Fruit fly (Drosophila melanogaster) whole organism, prepupa: Measurements from ENCODE around the gene CG4004.

ENCODE experiments used
- Blimp-1 ChIP-seq: fragments of 200-800 bp; sonication (Bioruptor generic); optimal IDR thresholded peaks from 3 replicates; lab custom pipeline; 2017; ENCODE audit warnings: missing biosample characterization, missing genetic modification characterization, mild to moderate bottlenecking, moderate library complexity, missing genetic modification reagents
- CG10669 ChIP-seq: fragments of 200-800 bp; sonication (Bioruptor generic); optimal IDR thresholded peaks from 3 replicates; lab custom pipeline; 2018; ENCODE audit warnings: missing biosample characterization, mild to moderate bottlenecking, missing genetic modification characterization, moderate library complexity
- CG11294 ChIP-seq: fragments of 200-800 bp; sonication (Bioruptor generic); IDR thresholded peaks from 2 replicates; pipeline ENCODE4 v1.3.6; 2022; ENCODE audit warnings: missing biosample characterization, missing genetic modification characterization
- CG11902 ChIP-seq: fragments of 200-800 bp; sonication (Bioruptor generic); optimal IDR thresholded peaks from 3 replicates; lab custom pipeline; 2016; ENCODE audit warnings: missing biosample characterization, missing genetic modification characterization
- CG15336 ChIP-seq: fragments of 200-800 bp; sonication (Bioruptor generic); IDR thresholded peaks from 2 replicates; pipeline ENCODE4 v1.3.6; 2022; ENCODE audit warnings: missing biosample characterization, missing genetic modification characterization
- CG1621 ChIP-seq: fragments of 200-800 bp; sonication (Bioruptor generic); optimal IDR thresholded peaks from 3 replicates; lab custom pipeline; 2018; ENCODE audit warnings: missing biosample characterization, mild to moderate bottlenecking, missing genetic modification characterization
- CG16779 ChIP-seq: fragments of 200-800 bp; sonication (Bioruptor generic); optimal IDR thresholded peaks from 3 replicates; lab custom pipeline; 2017; ENCODE audit warnings: missing biosample characterization, mild to moderate bottlenecking, missing genetic modification characterization
- CG3032 ChIP-seq: fragments of 200-800 bp; optimal IDR thresholded peaks from 2 replicates; lab custom pipeline; 2019; ENCODE audit warnings: missing biosample characterization, mild to moderate bottlenecking, missing genetic modification characterization, moderate library complexity
- CG32006 ChIP-seq: fragments of 200-800 bp; sonication (Bioruptor generic); optimal IDR thresholded peaks from 3 replicates; lab custom pipeline; 2017; ENCODE audit warnings: missing biosample characterization, mild to moderate bottlenecking, missing genetic modification characterization
- CG4318 ChIP-seq: fragments of 200-800 bp; sonication (Bioruptor generic); optimal IDR thresholded peaks from 3 replicates; lab custom pipeline; 2017; ENCODE audit warnings: missing biosample characterization, mild to moderate bottlenecking, missing genetic modification characterization
- CG6276 ChIP-seq: fragments of 200-800 bp; sonication (Bioruptor generic); optimal IDR thresholded peaks from 2 replicates; lab custom pipeline; 2017; ENCODE audit warnings: missing biosample characterization, mild to moderate bottlenecking, missing genetic modification characterization
- CG6808 ChIP-seq: fragments of 200-800 bp; sonication (Bioruptor generic); optimal IDR thresholded peaks from 3 replicates; lab custom pipeline; 2017; ENCODE audit warnings: missing biosample characterization, missing genetic modification characterization, mild to moderate bottlenecking, moderate library complexity, missing genetic modification reagents
- CG6854 ChIP-seq: fragments of 200-800 bp; sonication (Bioruptor generic); optimal IDR thresholded peaks from 2 replicates; lab custom pipeline; 2017; ENCODE audit warnings: missing biosample characterization, mild to moderate bottlenecking, missing genetic modification characterization
- CG7368 ChIP-seq: fragments of 200-800 bp; sonication (Bioruptor generic); optimal IDR thresholded peaks from 3 replicates; lab custom pipeline; 2016; ENCODE audit warnings: missing biosample characterization, missing genetic modification characterization
- CG8319 ChIP-seq: fragments of 200-800 bp; sonication (Bioruptor generic); optimal IDR thresholded peaks from 3 replicates; lab custom pipeline; 2016; ENCODE audit warnings: missing biosample characterization, missing genetic modification characterization
- CG8632 ChIP-seq: fragments of 200-800 bp; sonication (Bioruptor generic); optimal IDR thresholded peaks from 3 replicates; lab custom pipeline; 2016; ENCODE audit warnings: missing biosample characterization, missing genetic modification characterization
- CG9139 ChIP-seq: fragments of 200-800 bp; sonication (Bioruptor generic); optimal IDR thresholded peaks from 3 replicates; lab custom pipeline; 2017; ENCODE audit warnings: missing biosample characterization, mild to moderate bottlenecking, missing genetic modification characterization
- Eip75B ChIP-seq: fragments of 200-800 bp; sonication (Bioruptor generic); optimal IDR thresholded peaks from 3 replicates; lab custom pipeline; 2016; ENCODE audit warnings: missing biosample characterization, missing genetic modification characterization
- Eip78C ChIP-seq: fragments of 200-800 bp; sonication (Bioruptor generic); peaks from one replicate; lab custom pipeline; 2016; ENCODE audit warnings: missing biosample characterization, missing genetic modification characterization
- Eip93F ChIP-seq: fragments of 200-800 bp; sonication (Bioruptor generic); optimal IDR thresholded peaks from 2 replicates; lab custom pipeline; 2016; ENCODE audit warnings: missing biosample characterization, mild to moderate bottlenecking, missing genetic modification characterization
- Ets21C ChIP-seq: fragments of 200-800 bp; sonication (Bioruptor generic); optimal IDR thresholded peaks from 3 replicates; lab custom pipeline; 2016; ENCODE audit warnings: missing biosample characterization, missing genetic modification characterization
- Ets96B ChIP-seq: fragments of 200-800 bp; optimal IDR thresholded peaks from 2 replicates; lab custom pipeline; 2019; ENCODE audit warnings: missing biosample characterization, mild to moderate bottlenecking, missing genetic modification characterization, moderate library complexity
- Gug ChIP-seq: fragments of 200-800 bp; sonication (Bioruptor generic); IDR thresholded peaks from 2 replicates; pipeline ENCODE4 v1.3.6; 2022; ENCODE audit warnings: missing biosample characterization, missing genetic modification characterization
- Hr38 ChIP-seq: sonication (Bioruptor generic); optimal IDR thresholded peaks from 2 replicates; lab custom pipeline; 2016; ENCODE audit warnings: missing biosample characterization, missing genetic modification characterization
- Hr39 ChIP-seq: fragments of 200-800 bp; sonication (Bioruptor generic); optimal IDR thresholded peaks from 2 replicates; lab custom pipeline; 2016; ENCODE audit warnings: missing biosample characterization, missing genetic modification characterization
- Met ChIP-seq: fragments of 200-800 bp; sonication (Bioruptor generic); optimal IDR thresholded peaks from 3 replicates; lab custom pipeline; 2016; ENCODE audit warnings: missing biosample characterization, missing genetic modification characterization
- OdsH ChIP-seq: fragments of 200-800 bp; sonication (Bioruptor generic); optimal IDR thresholded peaks from 3 replicates; lab custom pipeline; 2016; ENCODE audit warnings: missing biosample characterization, missing genetic modification characterization
- Smox ChIP-seq: fragments of 200-800 bp; sonication (Bioruptor generic); optimal IDR thresholded peaks from 3 replicates; lab custom pipeline; 2016; ENCODE audit warnings: missing biosample characterization, missing genetic modification characterization
- Sox102F ChIP-seq: fragments of 200-800 bp; sonication (Bioruptor generic); optimal IDR thresholded peaks from 2 replicates; lab custom pipeline; 2016; ENCODE audit warnings: missing biosample characterization, mild to moderate bottlenecking, missing genetic modification characterization
- Sox15 ChIP-seq: fragments of 200-800 bp; sonication (Bioruptor generic); optimal IDR thresholded peaks from 3 replicates; lab custom pipeline; 2016; ENCODE audit warnings: missing biosample characterization, missing genetic modification characterization
- achi ChIP-seq: fragments of 200-800 bp; sonication (Bioruptor generic); optimal IDR thresholded peaks from 3 replicates; lab custom pipeline; 2016; ENCODE audit warnings: missing biosample characterization, missing genetic modification characterization
- cyc ChIP-seq: fragments of 200-800 bp; sonication (Bioruptor generic); optimal IDR thresholded peaks from 3 replicates; lab custom pipeline; 2016; ENCODE audit warnings: missing biosample characterization, missing genetic modification characterization
- dac ChIP-seq: fragments of 200-800 bp; sonication (Bioruptor generic); optimal IDR thresholded peaks from 2 replicates; lab custom pipeline; 2017; ENCODE audit warnings: missing biosample characterization, mild to moderate bottlenecking, missing genetic modification characterization
- dsx ChIP-seq: fragments of 200-800 bp; optimal IDR thresholded peaks from 3 replicates; lab custom pipeline; 2019; ENCODE audit warnings: missing biosample characterization, mild to moderate bottlenecking, missing genetic modification characterization, moderate library complexity; ENCODE audit not compliant: poor library complexity, severe bottlenecking
- eg ChIP-seq: fragments of 200-800 bp; sonication (Bioruptor generic); IDR thresholded peaks from 3 replicates; pipeline ENCODE4 v1.3.6; 2022; ENCODE audit warnings: missing biosample characterization, missing genetic modification characterization
- esn ChIP-seq: fragments of 200-800 bp; sonication (Bioruptor generic); optimal IDR thresholded peaks from 2 replicates; lab custom pipeline; 2016; ENCODE audit warnings: missing biosample characterization, mild to moderate bottlenecking, missing genetic modification characterization, moderate library complexity
- fd59A ChIP-seq: fragments of 200-800 bp; sonication (Bioruptor generic); optimal IDR thresholded peaks from 2 replicates; lab custom pipeline; 2017; ENCODE audit warnings: missing biosample characterization, mild to moderate bottlenecking, missing genetic modification characterization, missing genetic modification reagents
- fd85E ChIP-seq: fragments of 200-800 bp; sonication (Bioruptor generic); optimal IDR thresholded peaks from 3 replicates; lab custom pipeline; 2016; ENCODE audit warnings: missing biosample characterization, missing genetic modification characterization
- fkh ChIP-seq: fragments of 200-800 bp; sonication (Bioruptor generic); optimal IDR thresholded peaks from 3 replicates; lab custom pipeline; 2017; ENCODE audit warnings: missing biosample characterization, mild to moderate bottlenecking, missing genetic modification characterization, moderate library complexity
- lz ChIP-seq: fragments of 200-800 bp; sonication (Bioruptor generic); optimal IDR thresholded peaks from 3 replicates; lab custom pipeline; 2016; ENCODE audit warnings: missing biosample characterization, missing genetic modification characterization
- net ChIP-seq: fragments of 200-800 bp; sonication (Bioruptor generic); optimal IDR thresholded peaks from 3 replicates; lab custom pipeline; 2016; ENCODE audit warnings: missing biosample characterization, missing genetic modification characterization
- pdm3 ChIP-seq: fragments of 200-800 bp; sonication (Bioruptor generic); optimal IDR thresholded peaks from 3 replicates; lab custom pipeline; 2016; ENCODE audit warnings: missing biosample characterization, missing genetic modification characterization
- salr ChIP-seq, 2 experiments: fragments of 200-800 bp; sonication (Bioruptor generic); optimal IDR thresholded peaks; 3 replicates each; lab custom pipeline; 2016 to 2018; ENCODE audit warnings: missing biosample characterization in 2 of 2, missing genetic modification characterization in 2 of 2, mild to moderate bottlenecking in 1 of 2
- spab ChIP-seq: fragments of 200-800 bp; sonication (Bioruptor generic); optimal IDR thresholded peaks from 2 replicates; lab custom pipeline; 2017; ENCODE audit warnings: missing biosample characterization, mild to moderate bottlenecking, missing genetic modification characterization, missing genetic modification reagents
- ss ChIP-seq, 2 experiments: fragments of 200-800 bp; sonication (Bioruptor generic); optimal IDR thresholded peaks; 2 replicates in 1 of 2; 3 replicates in 1 of 2; lab custom pipeline; 2017 to 2018; ENCODE audit warnings: mild to moderate bottlenecking in 2 of 2, missing biosample characterization in 2 of 2, missing genetic modification characterization in 2 of 2, moderate library complexity in 1 of 2
- svp ChIP-seq: fragments of 200-800 bp; sonication (Bioruptor generic); peaks from one replicate; lab custom pipeline; 2016; ENCODE audit warnings: missing biosample characterization, missing genetic modification characterization
- topi ChIP-seq: fragments of 200-800 bp; sonication (Bioruptor generic); optimal IDR thresholded peaks from 3 replicates; lab custom pipeline; 2016; ENCODE audit warnings: missing biosample characterization, missing genetic modification characterization
- vri ChIP-seq: fragments of 200-800 bp; sonication (Bioruptor generic); optimal IDR thresholded peaks from 3 replicates; lab custom pipeline; 2016; ENCODE audit warnings: missing biosample characterization, mild to moderate bottlenecking, missing genetic modification characterization

Gene CG4004

DNA sequence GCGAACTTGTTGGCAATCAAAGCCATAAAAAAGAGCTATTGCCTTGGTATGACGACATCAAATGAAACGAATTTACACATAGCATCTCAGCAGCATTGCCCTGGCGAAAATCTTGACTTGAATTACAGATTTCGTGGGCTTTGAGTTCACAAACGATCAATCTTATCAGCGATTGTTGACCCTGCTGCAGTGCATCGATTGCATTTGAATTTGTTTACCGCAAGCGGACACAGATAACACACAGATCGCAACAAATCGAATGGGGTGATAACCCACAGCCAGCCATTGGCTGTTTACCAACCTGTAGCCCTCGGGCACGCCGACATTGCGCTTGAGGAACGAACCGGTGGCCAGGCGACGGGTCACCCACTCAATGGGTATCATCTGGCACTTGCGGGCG lies 15.2 kb downstream of the CG4004 start:
- TF ChIP-seq svp (GFP tag; lab: Kevin White, UChicago) (peak; percentile 96), OdsH (no peak)

DNA sequence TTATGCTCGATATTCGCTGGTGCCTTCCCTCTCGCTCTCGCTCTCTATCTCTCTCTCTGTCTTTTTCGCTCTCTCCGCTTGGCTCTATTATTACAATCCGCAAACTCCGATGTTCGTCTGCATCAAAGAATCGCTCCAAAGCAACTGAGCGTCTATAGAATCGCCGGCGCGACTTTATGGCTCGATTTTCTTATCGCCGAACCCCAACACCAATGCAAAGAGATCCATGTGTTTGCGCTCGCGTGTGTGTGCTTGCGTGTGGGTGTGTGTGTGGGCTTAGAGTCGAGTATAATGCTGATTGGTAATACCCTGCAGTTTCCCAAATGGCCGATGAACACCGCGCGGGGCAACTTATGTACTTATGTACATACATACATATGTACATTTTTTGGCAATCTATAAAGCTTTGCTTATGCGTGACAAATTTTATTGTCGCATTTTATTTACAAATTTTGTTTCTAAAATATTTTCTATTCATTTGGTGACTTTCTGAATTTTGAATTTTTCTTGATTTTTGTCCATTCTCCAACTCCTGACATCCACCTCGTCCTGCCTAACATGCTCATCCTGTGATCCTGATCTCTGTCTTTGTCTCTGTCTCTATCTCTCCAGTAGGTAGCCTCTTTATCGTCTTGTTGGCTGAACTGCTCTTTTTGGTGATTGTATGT lies 16.6 kb downstream of the CG4004 start, which contains the start of gene Paics:
TSS of gene Paics (minus strand) at position 152 of the 668 bp plus-strand sequence.
- TF ChIP-seq CG15336 = peak; percentile 56; the same call in 1 of the 2 replicates
- TF ChIP-seq CG11294 (GFP tag; lab: Robert Waterston, UW) = no peak
- TF ChIP-seq cyc = peak; percentile 42
- TF ChIP-seq CG4318 (GFP tag; lab: Kevin White, UChicago) = peak; percentile 25
- peak; percentile 75 for TF ChIP-seq CG3032 (tag; lab: Kevin White, UChicago)
- peak; percentile 69 to 76 for TF ChIP-seq ss (GFP tag; optimal IDR thresholded peaks at IDR 0.05; lab: Kevin White, UChicago)
- no peak for TF ChIP-seq Eip93F (GFP tag; lab: Kevin White, UChicago)
- TF ChIP-seq CG32006 (GFP tag; lab: Kevin White, UChicago) = peak; percentile 69
- TF ChIP-seq Eip75B = peak; percentile 77
- no peak for TF ChIP-seq Ets21C (GFP tag; lab: Kevin White, UChicago)
- peak; percentile 48 for TF ChIP-seq spab
- no peak for TF ChIP-seq CG1621 (tag; lab: Kevin White, UChicago)
- peak; percentile 64 for TF ChIP-seq Met
- peak; percentile 43; the same call in 2 of the 3 replicates for TF ChIP-seq eg (GFP tag; lab: Robert Waterston, UW)
- TF ChIP-seq CG11902 = no peak
- TF ChIP-seq Smox (GFP tag; lab: Kevin White, UChicago) = peak; percentile 40
- peak; percentile 15 for TF ChIP-seq CG8319
- TF ChIP-seq Ets96B (tag; lab: Kevin White, UChicago) = peak; percentile 44
- no peak for TF ChIP-seq net (GFP tag; lab: Kevin White, UChicago)
- TF ChIP-seq lz = peak; percentile 69
- peak; percentile 93 for TF ChIP-seq svp (GFP tag; lab: Kevin White, UChicago)
- peak; percentile 52 for TF ChIP-seq CG6808 (GFP tag; lab: Kevin White, UChicago)
- TF ChIP-seq CG6276 (GFP tag; lab: Kevin White, UChicago) = no peak
- TF ChIP-seq fkh (GFP tag; lab: Kevin White, UChicago) = peak; percentile 4
- TF ChIP-seq esn (GFP tag; lab: Kevin White, UChicago) = peak; percentile 55
- peak; percentile 55 for TF ChIP-seq CG16779
- TF ChIP-seq vri (GFP tag; lab: Kevin White, UChicago) = no peak
- peak; percentile 28 for TF ChIP-seq CG7368 (GFP tag; lab: Kevin White, UChicago)
- TF ChIP-seq dsx (GFP tag; lab: Kevin White, UChicago) = peak; percentile 62
- TF ChIP-seq pdm3 (GFP tag; lab: Kevin White, UChicago) = peak; percentile 33
- TF ChIP-seq fd59A (GFP tag; lab: Kevin White, UChicago) = peak; percentile 55
- TF ChIP-seq Gug (GFP tag; lab: Robert Waterston, UW) = peak; percentile 41
- TF ChIP-seq topi (GFP tag; lab: Kevin White, UChicago) = peak; percentile 61
- TF ChIP-seq Sox15 (GFP tag; lab: Kevin White, UChicago) = peak; percentile 32
- no peak for TF ChIP-seq CG6854 (GFP tag; lab: Kevin White, UChicago)
- peak; percentile 43 for TF ChIP-seq Hr39 (GFP tag; lab: Kevin White, UChicago)
- peak; percentile 18 for TF ChIP-seq Sox102F
- TF ChIP-seq Eip78C (GFP tag; lab: Kevin White, UChicago) = peak; percentile 96
- TF ChIP-seq Blimp-1 (GFP tag; lab: Kevin White, UChicago) = no peak
- peak; percentile 56 for TF ChIP-seq OdsH
- peak; percentile 61 for TF ChIP-seq CG10669 (GFP tag; lab: Kevin White, UChicago)
- TF ChIP-seq CG9139 (GFP tag; lab: Kevin White, UChicago) = peak; percentile 4
- TF ChIP-seq Hr38 (GFP tag; lab: Kevin White, UChicago) = no peak
- TF ChIP-seq achi (GFP tag; lab: Kevin White, UChicago) = peak; percentile 50
- no peak for TF ChIP-seq dac (GFP tag; lab: Kevin White, UChicago)
- TF ChIP-seq salr (GFP tag; optimal IDR thresholded peaks at IDR 0.05; lab: Kevin White, UChicago) = peak in 1 of 2 experiments; percentile 41
- TF ChIP-seq CG8632 (GFP tag; lab: Kevin White, UChicago) = peak; percentile 39
- TF ChIP-seq fd85E = no peak
